Worm (Caenorhabditis elegans) whole organism, L1 larva: ENCODE results near the gene C05D12.1.

Experiments
- C04F5.9 ChIP-seq: sonication (generic microtip); optimal IDR thresholded peaks from 2 replicates; lab custom pipeline; 2016; ENCODE audit warnings: missing genetic modification characterization, missing compliant biosample characterization
- C16A3.4 ChIP-seq: fragments of 150-350 bp; optimal IDR thresholded peaks from 2 replicates; lab custom pipeline; 2014; ENCODE audit warnings: missing biosample characterization, missing genetic modification characterization
- F16B12.6 ChIP-seq: fragments of 150-350 bp; optimal IDR thresholded peaks from 2 replicates; lab custom pipeline; 2014; ENCODE audit warnings: missing biosample characterization, missing genetic modification characterization
- Y116A8C.19 ChIP-seq: sonication (generic microtip); optimal IDR thresholded peaks from 2 replicates; lab custom pipeline; 2016; ENCODE audit warnings: missing compliant biosample characterization, missing genetic modification characterization, borderline replicate concordance
- aha-1 ChIP-seq: fragments of 150-350 bp; optimal IDR thresholded peaks from 2 replicates; lab custom pipeline; 2014; ENCODE audit warnings: missing biosample characterization, missing genetic modification characterization
- aly-2 ChIP-seq: fragments of 150-350 bp; optimal IDR thresholded peaks from 2 replicates; lab custom pipeline; 2014; ENCODE audit warnings: missing biosample characterization, missing genetic modification characterization
- blmp-1 ChIP-seq: fragments of 150-350 bp; optimal IDR thresholded peaks from 2 replicates; lab custom pipeline; 2014; ENCODE audit warnings: missing biosample characterization, missing genetic modification characterization
- ceh-63 ChIP-seq: fragments of 200-800 bp; sonication (Bioruptor generic); optimal IDR thresholded peaks from 2 replicates; lab custom pipeline; 2018; ENCODE audit warnings: mild to moderate bottlenecking, missing genetic modification characterization, missing compliant biosample characterization
- ceh-8 ChIP-seq: fragments of 200-800 bp; sonication (Bioruptor generic); optimal IDR thresholded peaks from 2 replicates; lab custom pipeline; 2018; ENCODE audit warnings: mild to moderate bottlenecking, missing genetic modification characterization, moderate library complexity, missing compliant biosample characterization
- ceh-90 ChIP-seq: sonication (generic microtip); optimal IDR thresholded peaks from 2 replicates; lab custom pipeline; 2016; ENCODE audit warnings: missing genetic modification characterization, missing compliant biosample characterization
- ces-1 ChIP-seq: fragments of 150-350 bp; optimal IDR thresholded peaks from 2 replicates; lab custom pipeline; 2014; ENCODE audit warnings: missing biosample characterization, missing genetic modification reagents, missing genetic modification characterization
- dsc-1 ChIP-seq: sonication (generic microtip); optimal IDR thresholded peaks from 2 replicates; lab custom pipeline; 2016; ENCODE audit warnings: mild to moderate bottlenecking, missing genetic modification characterization, missing compliant biosample characterization
- efl-1 ChIP-seq, 4 experiments: fragments of 150-350 bp; optimal IDR thresholded peaks in 3 of 4; peaks in 1 of 4; 1 replicate in 1 of 4; 2 replicates in 3 of 4; lab custom pipeline; 2014; ENCODE audit warnings: missing biosample characterization in 2 of 4, missing genetic modification characterization in 2 of 4, missing genetic modification reagents in 2 of 4
- efl-3 ChIP-seq: fragments of 200-800 bp; sonication (Bioruptor generic); optimal IDR thresholded peaks from 2 replicates; lab custom pipeline; 2018; ENCODE audit warnings: mild to moderate bottlenecking, missing genetic modification characterization, missing compliant biosample characterization
- egl-13 ChIP-seq: sonication (generic microtip); optimal IDR thresholded peaks from 2 replicates; lab custom pipeline; 2016; ENCODE audit warnings: missing genotype, missing genetic modification reagents, missing genetic modification characterization, missing compliant biosample characterization
- egl-27 ChIP-seq, 2 experiments: fragments of 150-350 bp in 1 of 2; sonication (generic microtip); optimal IDR thresholded peaks; 3 replicates each; lab custom pipeline; 2017 to 2018; ENCODE audit warnings: missing biosample characterization in 2 of 2, missing genetic modification characterization in 2 of 2, missing genetic modification reagents in 2 of 2
- elt-2 ChIP-seq: sonication (generic microtip); optimal IDR thresholded peaks from 2 replicates; lab custom pipeline; 2016; ENCODE audit warnings: missing genetic modification characterization, mild to moderate bottlenecking, inconsistent platforms, missing compliant biosample characterization, missing genetic modification reagents
- ets-5 ChIP-seq: fragments of 200-800 bp; sonication (Bioruptor generic); IDR thresholded peaks from 2 replicates; pipeline ENCODE4 v1.3.6; 2022; ENCODE audit warnings: missing genetic modification characterization, missing compliant biosample characterization
- fkh-10 ChIP-seq: sonication (generic microtip); optimal IDR thresholded peaks from 2 replicates; lab custom pipeline; 2017; ENCODE audit warnings: missing biosample characterization, missing genetic modification reagents, missing genetic modification characterization
- fkh-4 ChIP-seq: sonication (generic microtip); optimal IDR thresholded peaks from 2 replicates; lab custom pipeline; 2016; ENCODE audit warnings: missing compliant biosample characterization, missing genetic modification characterization, borderline replicate concordance
- fkh-8 ChIP-seq: sonication (generic microtip); optimal IDR thresholded peaks from 2 replicates; lab custom pipeline; 2016; ENCODE audit warnings: mild to moderate bottlenecking, missing genetic modification characterization, missing compliant biosample characterization
- grh-1 ChIP-seq: fragments of 200-800 bp; sonication (Bioruptor generic); IDR thresholded peaks from 2 replicates; pipeline ENCODE4 v1.3.6; 2022; ENCODE audit warnings: missing genetic modification reagents, missing genetic modification characterization, missing compliant biosample characterization
- hlh-17 ChIP-seq: fragments of 200-800 bp; sonication (Bioruptor generic); optimal IDR thresholded peaks from 2 replicates; lab custom pipeline; 2018; ENCODE audit warnings: missing genetic modification characterization, mild to moderate bottlenecking, missing compliant biosample characterization, moderate library complexity, borderline replicate concordance
- hlh-4 ChIP-seq: sonication (generic microtip); optimal IDR thresholded peaks from 2 replicates; lab custom pipeline; 2016; ENCODE audit warnings: mild to moderate bottlenecking, missing genetic modification characterization, missing compliant biosample characterization
- irx-1 ChIP-seq: sonication (generic microtip); optimal IDR thresholded peaks from 2 replicates; lab custom pipeline; 2016; ENCODE audit warnings: missing genetic modification characterization, missing compliant biosample characterization
- isw-1 ChIP-seq: fragments of 200-800 bp; sonication (Bioruptor generic); IDR thresholded peaks from 2 replicates; pipeline ENCODE4 v1.3.6; 2022; ENCODE audit warnings: missing genetic modification characterization, missing compliant biosample characterization
- lin-35 ChIP-seq, 2 experiments: fragments of 150-350 bp; optimal IDR thresholded peaks; 2 replicates each; lab custom pipeline; 2014; ENCODE audit warnings: missing biosample characterization in 2 of 2, missing genetic modification characterization in 2 of 2, missing genetic modification reagents in 2 of 2
- mdl-1 ChIP-seq, 2 experiments: fragments of 150-350 bp; optimal IDR thresholded peaks; 2 replicates each; lab custom pipeline; 2014 to 2017; ENCODE audit warnings: missing biosample characterization in 2 of 2, missing genetic modification characterization in 2 of 2, inconsistent platforms in 1 of 2
- mef-2 ChIP-seq: fragments of 150-350 bp; optimal IDR thresholded peaks from 2 replicates; lab custom pipeline; 2014; ENCODE audit warnings: missing biosample characterization, missing genetic modification characterization
- mep-1 ChIP-seq: fragments of 150-350 bp; optimal IDR thresholded peaks from 2 replicates; lab custom pipeline; 2014; ENCODE audit warnings: missing biosample characterization, missing genetic modification characterization
- nhr-11 ChIP-seq: fragments of 150-350 bp; optimal IDR thresholded peaks from 2 replicates; lab custom pipeline; 2014; ENCODE audit warnings: missing biosample characterization, missing genetic modification characterization
- nhr-19 ChIP-seq: fragments of 200-800 bp; sonication (Bioruptor generic); conservative IDR thresholded peaks from 2 replicates; pipeline ENCODE4 v1.3.6; 2022; ENCODE audit warnings: missing genetic modification characterization, missing compliant biosample characterization
- nhr-20 ChIP-seq: sonication (generic microtip); optimal IDR thresholded peaks from 2 replicates; lab custom pipeline; 2016; ENCODE audit warnings: mild to moderate bottlenecking, missing genetic modification characterization, missing compliant biosample characterization
- nhr-28 ChIP-seq: fragments of 150-350 bp; optimal IDR thresholded peaks from 2 replicates; lab custom pipeline; 2014; ENCODE audit warnings: missing biosample characterization, missing genetic modification characterization
- nhr-47 ChIP-seq: sonication (generic microtip); optimal IDR thresholded peaks from 2 replicates; lab custom pipeline; 2016; ENCODE audit warnings: mild to moderate bottlenecking, missing genetic modification characterization, moderate library complexity, missing compliant biosample characterization
- nhr-76 ChIP-seq: sonication (generic microtip); optimal IDR thresholded peaks from 2 replicates; lab custom pipeline; 2017; ENCODE audit warnings: missing biosample characterization, missing genetic modification characterization
- nhr-77 ChIP-seq: fragments of 150-350 bp; optimal IDR thresholded peaks from 2 replicates; lab custom pipeline; 2014; ENCODE audit warnings: missing biosample characterization, missing genetic modification characterization
- pqm-1 ChIP-seq: sonication (generic microtip); optimal IDR thresholded peaks from 3 replicates; lab custom pipeline; 2017; ENCODE audit warnings: missing biosample characterization, missing genetic modification characterization
- sox-4 ChIP-seq: sonication (generic microtip); optimal IDR thresholded peaks from 2 replicates; lab custom pipeline; 2016; ENCODE audit warnings: missing genetic modification characterization, missing compliant biosample characterization
- tlp-1 ChIP-seq: fragments of 150-350 bp; optimal IDR thresholded peaks from 2 replicates; lab custom pipeline; 2014; ENCODE audit warnings: missing biosample characterization, missing genetic modification characterization
- unc-130 ChIP-seq: fragments of 150-350 bp; optimal IDR thresholded peaks from 2 replicates; lab custom pipeline; 2017; ENCODE audit warnings: missing biosample characterization, missing genetic modification characterization, inconsistent platforms
- unc-30 ChIP-seq: sonication (generic microtip); optimal IDR thresholded peaks from 2 replicates; lab custom pipeline; 2017; ENCODE audit warnings: missing biosample characterization, missing genetic modification characterization
- unc-62 ChIP-seq: fragments of 150-350 bp; optimal IDR thresholded peaks from 2 replicates; lab custom pipeline; 2014; ENCODE audit warnings: missing biosample characterization, missing genetic modification reagents, missing genetic modification characterization
- zip-4 ChIP-seq: fragments of 200-800 bp; sonication (Bioruptor generic); optimal IDR thresholded peaks from 2 replicates; lab custom pipeline; 2018; ENCODE audit warnings: mild to moderate bottlenecking, missing genetic modification characterization, moderate library complexity, missing compliant biosample characterization
- ztf-11 ChIP-seq, 2 experiments: sonication (generic microtip); optimal IDR thresholded peaks; 2 replicates each; lab custom pipeline; 2016 to 2017; ENCODE audit warnings: missing genetic modification characterization in 2 of 2, missing biosample characterization in 1 of 2, missing compliant biosample characterization in 1 of 2

C05D12.1 gene

ce11 chrII:11459883-11460282 is 44.3 kb upstream of the C05D12.1 start:
- TF ChIP-seq efl-1 (optimal IDR thresholded peaks at IDR 0.05; lab: Kevin White, UChicago) (no peak), efl-1 (GFP tag; optimal IDR thresholded peaks at IDR 0.05 in 1 of 2; lab: Kevin White, UChicago) (peak in 1 of 2 experiments; percentile 38), hlh-17 (GFP tag; lab: Kevin White, UChicago) (no peak)
- TF ChIP-seq, all 84 proteins: peak for 1

- TF ChIP-seq blmp-1 (tag; lab: Kevin White, UChicago): no peak
- no peak for TF ChIP-seq nhr-77
- no peak for TF ChIP-seq zip-4 (GFP tag; lab: Kevin White, UChicago)
- TF ChIP-seq nhr-47 (tag; lab: Kevin White, UChicago): no peak
- no peak for TF ChIP-seq fkh-4
- TF ChIP-seq nhr-76 (tag; lab: Kevin White, UChicago): no peak
- TF ChIP-seq unc-130 (tag; lab: Kevin White, UChicago): no peak
- no peak for TF ChIP-seq fkh-10 (GFP tag; lab: Kevin White, UChicago)
- TF ChIP-seq egl-27 (tag; optimal IDR thresholded peaks at IDR 0.05; lab: Kevin White, UChicago): no peak
Observed at ce11 chrII:11455715-11456114, 40.1 kb upstream of the C05D12.1 start.

DNA sequence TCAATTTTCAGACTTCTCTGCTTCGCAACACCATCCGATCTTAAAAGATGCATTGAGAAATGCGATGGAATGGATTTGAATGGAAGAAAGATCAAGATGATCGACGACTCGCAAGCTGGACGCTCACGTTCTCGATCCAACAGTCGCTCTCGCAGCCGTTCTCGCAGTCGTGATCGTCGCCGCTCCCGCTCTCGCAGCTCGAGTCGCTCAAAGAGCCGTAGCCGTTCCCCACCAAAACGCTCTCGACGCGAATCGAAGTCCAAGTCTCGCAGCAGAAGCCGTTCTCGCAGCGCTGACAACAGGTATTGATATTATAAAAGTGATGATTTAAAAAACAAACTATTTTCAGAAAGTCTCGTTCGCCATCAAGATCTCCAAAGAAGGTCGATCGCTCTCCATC is 39.6 kb upstream of the C05D12.1 start:
- TF ChIP-seq tlp-1 (tag; lab: Kevin White, UChicago) (no peak), unc-30 (tag; lab: Kevin White, UChicago) (no peak), ztf-11 (tag; optimal IDR thresholded peaks at IDR 0.05; lab: Kevin White, UChicago) (no peak), Y116A8C.19 (no peak), grh-1 (GFP tag; lab: Robert Waterston, UW) (0 out of 2 replicates have a peak, but pooled peaks have one; percentile 6)

DNA sequence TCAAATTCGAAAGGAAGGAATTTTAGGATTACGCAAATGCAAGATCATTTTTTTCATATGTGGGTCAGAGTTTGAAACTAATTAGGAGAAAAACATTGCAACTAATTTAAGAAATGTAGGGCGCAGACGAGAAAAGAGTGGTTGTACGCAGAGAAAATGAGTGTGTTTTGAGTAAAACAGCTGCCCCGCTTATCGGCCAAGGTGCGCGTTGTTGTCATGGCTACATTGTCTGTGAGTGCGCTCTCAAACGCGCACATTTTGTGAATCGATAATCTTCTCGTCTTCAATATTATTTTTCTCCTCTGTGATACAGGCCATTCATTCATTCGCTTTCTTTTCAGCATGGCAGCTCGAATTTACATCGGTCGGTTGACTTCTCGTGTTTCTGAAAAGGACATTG is 38.1 kb upstream of the C05D12.1 start:
- TF ChIP-seq mef-2 (tag; lab: Kevin White, UChicago): no peak
- TF ChIP-seq irx-1 (tag; lab: Kevin White, UChicago): no peak
- peak in 1 of 2 experiments; percentile 4 for TF ChIP-seq lin-35 (GFP tag; optimal IDR thresholded peaks at IDR 0.05; lab: Kevin White, UChicago)
- no peak for TF ChIP-seq ceh-90 (tag; lab: Kevin White, UChicago)
- TF ChIP-seq fkh-8 (tag; lab: Kevin White, UChicago): peak; percentile 98
- TF ChIP-seq nhr-76 (tag; lab: Kevin White, UChicago): no peak

DNA sequence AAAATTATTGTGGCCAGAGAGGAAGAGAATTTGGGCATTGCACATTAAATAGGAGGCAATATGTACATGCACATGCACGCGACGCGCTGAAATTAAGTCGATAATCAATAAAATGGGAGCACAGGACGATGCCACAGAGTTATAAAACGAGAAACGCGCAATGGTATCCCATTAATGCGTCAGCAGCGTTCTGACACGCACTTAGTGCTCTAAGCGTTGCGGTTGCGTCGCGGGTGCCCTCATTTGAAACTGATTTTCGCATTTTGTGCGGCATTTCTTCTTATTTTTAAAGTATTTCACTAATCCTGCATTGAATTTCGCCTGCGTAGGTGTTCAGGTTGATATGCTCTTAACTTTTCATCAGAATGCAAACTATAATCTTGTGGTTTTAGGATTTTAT is 37.5 kb upstream of the C05D12.1 start, which contains the start of gene rsp-1:
rsp-1 (plus strand) TSS at position 338 of the 400 bp plus-strand sequence.
- peak; percentile 49 for TF ChIP-seq egl-13 (tag; lab: Kevin White, UChicago)
- no peak for TF ChIP-seq nhr-28 (tag; lab: Kevin White, UChicago)
- TF ChIP-seq sox-4 (tag; lab: Kevin White, UChicago): peak; percentile 45
- TF ChIP-seq ces-1 (GFP tag; lab: Kevin White, UChicago): no peak
- TF ChIP-seq pqm-1 (tag; lab: Kevin White, UChicago): no peak
- TF ChIP-seq nhr-11 (tag; lab: Kevin White, UChicago): peak; percentile 46
- TF ChIP-seq unc-62 (GFP tag; lab: Kevin White, UChicago): no peak
- peak; percentile 57 for TF ChIP-seq fkh-10 (GFP tag; lab: Kevin White, UChicago)
- TF ChIP-seq blmp-1 (tag; lab: Kevin White, UChicago): peak; percentile 27
- TF ChIP-seq efl-3: no peak
- no peak for TF ChIP-seq hlh-4 (tag; lab: Kevin White, UChicago)
- TF ChIP-seq dsc-1: peak; percentile 89
- TF ChIP-seq C16A3.4 (tag; lab: Kevin White, UChicago): peak; percentile 95
- TF ChIP-seq nhr-19 (GFP tag; lab: Robert Waterston, UW): peak; percentile 90
- TF ChIP-seq egl-27 (tag; optimal IDR thresholded peaks at IDR 0.05; lab: Kevin White, UChicago): no peak
- peak; percentile 76 for TF ChIP-seq elt-2 (tag; lab: Kevin White, UChicago)
- peak; percentile 94 for TF ChIP-seq nhr-20 (tag; lab: Kevin White, UChicago)
- no peak for TF ChIP-seq ceh-63 (GFP tag; lab: Kevin White, UChicago)
- TF ChIP-seq zip-4 (GFP tag; lab: Kevin White, UChicago): peak; percentile 74
- TF ChIP-seq C04F5.9 (tag; lab: Kevin White, UChicago): peak; percentile 82
- peak in 1 of 2 experiments; percentile 85 for TF ChIP-seq mdl-1 (tag; optimal IDR thresholded peaks at IDR 0.05; lab: Kevin White, UChicago)
- peak; percentile 87 for TF ChIP-seq isw-1 (GFP tag; lab: Robert Waterston, UW)
- TF ChIP-seq aha-1 (tag; lab: Kevin White, UChicago): peak; percentile 17
- TF ChIP-seq ceh-8: peak; percentile 55
- peak; percentile 69 for TF ChIP-seq F16B12.6
- no peak for TF ChIP-seq unc-30 (tag; lab: Kevin White, UChicago)
- TF ChIP-seq aly-2: peak; percentile 65
- TF ChIP-seq mep-1 (tag; lab: Kevin White, UChicago): peak; percentile 84
- TF ChIP-seq ets-5 (GFP tag; lab: Robert Waterston, UW): no peak
